Fruit fly (Drosophila melanogaster): Measurements from ENCODE around the gene Saf6.
A peak's percentile ranks its signal among the peaks of the same experiment; 100 is the strongest.

Saf6 gene

dm6 chr2L:819315-820032, 3.7 kb upstream of the Saf6 start, which contains the start of the genes PGAP2 and Clp:
Gene PGAP2 (minus strand): TSS chr2L:819508.
Gene Clp (plus strand): TSS chr2L:819964.
- TF ChIP-seq Rfx (GFP tag; IDR thresholded peaks at IDR 0.05) (peak; percentile 84), Antp (GFP tag; optimal IDR thresholded peaks at IDR 0.05) (peak; percentile 31), CG2712 (tag; optimal IDR thresholded peaks at IDR 0.05) (peak; percentile 85), amos (GFP tag; IDR thresholded peaks at IDR 0.05; ENCODE audit: partially characterized antibody) (peak; percentile 11; the same call in 1 of the 2 replicates), CG7745 (tag; optimal IDR thresholded peaks at IDR 0.05) (no peak), Xrp1 (GFP tag; IDR thresholded peaks at IDR 0.05) (peak; percentile 82), ara (GFP tag; IDR thresholded peaks at IDR 0.05) (peak; percentile 64; the same call in 1 of the 2 replicates), pzg (GFP tag; optimal IDR thresholded peaks at IDR 0.05) (peak; percentile 34), CG17328 (GFP tag; IDR thresholded peaks at IDR 0.05) (peak; percentile 70), CG15514 (GFP tag; optimal IDR thresholded peaks at IDR 0.05) (peak; percentile 59), vvl (GFP tag; IDR thresholded peaks at IDR 0.05) (peak; percentile 79), wor (GFP tag; IDR thresholded peaks at IDR 0.05) (peak; percentile 61), CG2120 (GFP tag; optimal IDR thresholded peaks at IDR 0.05) (peak; percentile 84), CG11723 (GFP tag; optimal IDR thresholded peaks at IDR 0.05) (peak; percentile 26), C15 (GFP tag; IDR thresholded peaks at IDR 0.05) (peak; percentile 43; the same call in 1 of the 3 replicates), hb (GFP tag; IDR thresholded peaks at IDR 0.05; ENCODE audit: partially characterized antibody) (0 out of 3 replicates have a peak, but pooled peaks have one; percentile 68), fru (optimal IDR thresholded peaks at IDR 0.05) (no peak), tgo (GFP tag; IDR thresholded peaks at IDR 0.05) (peak; percentile 80), CrebB (tag; optimal IDR thresholded peaks at IDR 0.05) (peak; percentile 7), p53 (GFP tag; optimal IDR thresholded peaks at IDR 0.05) (no peak), CG15696 (tag; optimal IDR thresholded peaks at IDR 0.05) (peak; percentile 71), Med (GFP tag) (peak; percentile 89), slp2 (GFP tag; optimal IDR thresholded peaks at IDR 0.05) (no peak), fd96Cb (tag; optimal IDR thresholded peaks at IDR 0.05) (peak; percentile 62), CG5180 (GFP tag; optimal IDR thresholded peaks at IDR 0.05) (peak; percentile 46), CG18599 (GFP tag; optimal IDR thresholded peaks at IDR 0.05) (peak; percentile 67), CG10959 (GFP tag; IDR thresholded peaks at IDR 0.05) (peak; percentile 40; the same call in 1 of the 2 replicates), CG34224 (GFP tag; IDR thresholded peaks at IDR 0.05; ENCODE audit: partially characterized antibody) (no peak; the same call in 2 of the 3 replicates), CG7556 (GFP tag; optimal IDR thresholded peaks at IDR 0.05) (peak; percentile 65), cato (GFP tag; optimal IDR thresholded peaks at IDR 0.05; ENCODE audit: borderline replicate concordance) (peak; percentile 62), CG6254 (GFP tag; optimal IDR thresholded peaks at IDR 0.05) (no peak), Mrtf (GFP tag; IDR thresholded peaks at IDR 0.05) (peak; percentile 51; the same call in 1 of the 3 replicates), Mes4 (GFP tag; optimal IDR thresholded peaks at IDR 0.05) (no peak), CG6175 (GFP tag; IDR thresholded peaks at IDR 0.05) (peak; percentile 45; the same call in 1 of the 3 replicates), CG15073 (GFP tag; optimal IDR thresholded peaks at IDR 0.05) (peak; percentile 33), tin (GFP tag; optimal IDR thresholded peaks at IDR 0.05) (peak; percentile 73), Taf1 (GFP tag; IDR thresholded peaks at IDR 0.05) (peak; percentile 24; the same call in 1 of the 2 replicates), eve (GFP tag; optimal IDR thresholded peaks at IDR 0.05) (no peak), Dp (GFP tag; optimal IDR thresholded peaks at IDR 0.05) (peak; percentile 17), tap (tag; optimal IDR thresholded peaks at IDR 0.05) (no peak), zfh1 (GFP tag; IDR thresholded peaks at IDR 0.05) (peak; percentile 65; the same call in 2 of the 3 replicates), pan (optimal IDR thresholded peaks at IDR 0.05) (no peak), pan (GFP tag; optimal IDR thresholded peaks at IDR 0.05 in 1 of 2, IDR thresholded peaks at IDR 0.05 in 1 of 2) (peak in 1 of 2 experiments; percentile 71), emc (GFP tag; optimal IDR thresholded peaks at IDR 0.05) (peak; percentile 13), CG9932 (GFP tag; IDR thresholded peaks at IDR 0.05) (peak; percentile 85), CG2678 (tag; optimal IDR thresholded peaks at IDR 0.05) (peak; percentile 80), MESR4 (GFP tag; optimal IDR thresholded peaks at IDR 0.05) (no peak), CG7786 (GFP tag; optimal IDR thresholded peaks at IDR 0.05) (peak; percentile 61), CG9876 (GFP tag; optimal IDR thresholded peaks at IDR 0.05) (no peak)
